Fruit fly (Drosophila melanogaster): ENCODE data around the gene kipf.

The kipf gene

dm6 chr3R:7886859-7887190 lies 26.8 kb upstream of the kipf start, which contains the start of gene ArgRS-m (continued):
- TF ChIP-seq Drgx (GFP tag; IDR thresholded peaks at IDR 0.05) (peak; percentile 64), ara (GFP tag; IDR thresholded peaks at IDR 0.05) (no peak), caup (GFP tag; optimal IDR thresholded peaks at IDR 0.05; ENCODE audit: severe bottlenecking) (peak; percentile 62), CG18764 (GFP tag; optimal IDR thresholded peaks at IDR 0.05) (peak; percentile 42), CHES-1-like (GFP tag; optimal IDR thresholded peaks at IDR 0.05) (peak; percentile 70), CG15514 (GFP tag; optimal IDR thresholded peaks at IDR 0.05) (peak; percentile 95), CG12744 (GFP tag; optimal IDR thresholded peaks at IDR 0.05) (peak; percentile 43), prd (optimal IDR thresholded peaks at IDR 0.05) (no peak), prd (GFP tag; IDR thresholded peaks at IDR 0.05) (peak; percentile 33; the same call in 2 of the 3 replicates), lilli (GFP tag; optimal IDR thresholded peaks at IDR 0.05) (peak; percentile 80), grau (tag; optimal IDR thresholded peaks at IDR 0.05) (peak; percentile 52), chif (GFP tag; optimal IDR thresholded peaks at IDR 0.05) (peak in 1 of 2 experiments; percentile 9), CG7963 (GFP tag; IDR thresholded peaks at IDR 0.05; ENCODE audit: partially characterized antibody) (no peak), Dip2 (GFP tag; IDR thresholded peaks at IDR 0.05) (no peak), ap (GFP tag; IDR thresholded peaks at IDR 0.05) (no peak), tgo (GFP tag; IDR thresholded peaks at IDR 0.05) (no peak), CG32767 (GFP tag; IDR thresholded peaks at IDR 0.05) (0 out of 2 replicates have a peak, but pooled peaks have one; percentile 47), Hr51 (GFP tag; optimal IDR thresholded peaks at IDR 0.05) (peak; percentile 38 to 55), vfl (GFP tag; optimal IDR thresholded peaks at IDR 0.05) (no peak), Fer1 (GFP tag; optimal IDR thresholded peaks at IDR 0.05) (peak; percentile 76), CG7839 (tag; optimal IDR thresholded peaks at IDR 0.05) (peak; percentile 45), GATAe (GFP tag; conservative IDR thresholded peaks at IDR 0.05) (no peak), CG31224 (GFP tag; IDR thresholded peaks at IDR 0.05) (no peak), lbe (GFP tag; optimal IDR thresholded peaks at IDR 0.05) (no peak), CG4404 (GFP tag; IDR thresholded peaks at IDR 0.05) (no peak), pho (GFP tag; optimal IDR thresholded peaks at IDR 0.05) (peak; percentile 76), Doc3 (GFP tag; IDR thresholded peaks at IDR 0.05; ENCODE audit: partially characterized antibody) (no peak), CG12659 (GFP tag; optimal IDR thresholded peaks at IDR 0.05) (peak; percentile 76), Dad (GFP tag; optimal IDR thresholded peaks at IDR 0.05) (peak; percentile 46), MBD-R2 (GFP tag; IDR thresholded peaks at IDR 0.05) (peak; percentile 93), CG10267 (tag; optimal IDR thresholded peaks at IDR 0.05) (peak; percentile 50), CG10654 (GFP tag; optimal IDR thresholded peaks at IDR 0.05) (peak; percentile 20), CG12071 (GFP tag; optimal IDR thresholded peaks at IDR 0.05) (no peak), tna (GFP tag; IDR thresholded peaks at IDR 0.05; ENCODE audit: partially characterized antibody) (no peak), CG18262 (tag; optimal IDR thresholded peaks at IDR 0.05) (peak; percentile 22), CG6791 (GFP tag; IDR thresholded peaks at IDR 0.05; ENCODE audit: partially characterized antibody) (no peak), CG9437 (GFP tag; optimal IDR thresholded peaks at IDR 0.05) (peak; percentile 15), CG2120 (GFP tag; optimal IDR thresholded peaks at IDR 0.05) (peak; percentile 89), sisA (GFP tag; IDR thresholded peaks at IDR 0.05) (peak; percentile 31; the same call in 1 of the 2 replicates), ewg (GFP tag; optimal IDR thresholded peaks at IDR 0.05) (peak; percentile 99), CG8290 (GFP tag; optimal IDR thresholded peaks at IDR 0.05) (no peak), CG8290 (tag; optimal IDR thresholded peaks at IDR 0.05) (peak in 1 of 2 experiments; percentile 74), CG17912 (GFP tag; optimal IDR thresholded peaks at IDR 0.05) (no peak), NfI (GFP tag; optimal IDR thresholded peaks at IDR 0.05) (peak; percentile 58), CG9727 (GFP tag; optimal IDR thresholded peaks at IDR 0.05) (peak; percentile 46), CG14710 (tag; optimal IDR thresholded peaks at IDR 0.05) (peak; percentile 53), Fer2 (tag; optimal IDR thresholded peaks at IDR 0.05) (no peak), NC2β (GFP tag; optimal IDR thresholded peaks at IDR 0.05) (peak; percentile 24), Bdp1 (GFP tag; optimal IDR thresholded peaks at IDR 0.05) (peak; percentile 43), Eip74EF (GFP tag; optimal IDR thresholded peaks at IDR 0.05) (no peak), fd3F (GFP tag; optimal IDR thresholded peaks at IDR 0.05) (peak; percentile 37)
